Worm (Caenorhabditis elegans): Measurements from ENCODE around the gene H40L08.1.

The H40L08.1 gene

DNA sequence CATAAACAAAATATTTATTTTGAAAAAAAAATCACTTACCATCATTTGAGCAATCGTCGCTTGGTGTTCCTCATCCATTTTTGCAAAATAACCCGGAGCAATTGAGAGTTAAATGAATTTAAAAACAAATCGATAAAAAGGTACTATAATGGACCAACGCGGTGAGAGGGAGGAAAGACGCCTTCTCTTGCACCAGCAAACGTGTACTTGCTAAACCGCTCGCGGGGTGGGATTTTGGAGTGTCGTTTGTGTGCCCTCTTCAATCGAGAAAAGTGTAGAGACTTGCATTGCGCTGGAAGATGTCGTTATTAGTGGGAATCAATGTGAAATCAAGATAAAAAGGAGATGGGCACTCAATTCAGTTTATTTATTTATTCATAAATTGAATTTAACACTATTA is at the start of gene H40L08.1:
TSS of gene H40L08.1 (minus strand) at position 292 of the 400 bp plus-strand sequence.
- TF ChIP-seq ama-1 (optimal IDR thresholded peaks at IDR 0.05), result no peak
- 0 out of 2 replicates have a peak, but pooled peaks have one; percentile 13 for TF ChIP-seq tbx-37 (GFP tag; conservative IDR thresholded peaks at IDR 0.05)

DNA sequence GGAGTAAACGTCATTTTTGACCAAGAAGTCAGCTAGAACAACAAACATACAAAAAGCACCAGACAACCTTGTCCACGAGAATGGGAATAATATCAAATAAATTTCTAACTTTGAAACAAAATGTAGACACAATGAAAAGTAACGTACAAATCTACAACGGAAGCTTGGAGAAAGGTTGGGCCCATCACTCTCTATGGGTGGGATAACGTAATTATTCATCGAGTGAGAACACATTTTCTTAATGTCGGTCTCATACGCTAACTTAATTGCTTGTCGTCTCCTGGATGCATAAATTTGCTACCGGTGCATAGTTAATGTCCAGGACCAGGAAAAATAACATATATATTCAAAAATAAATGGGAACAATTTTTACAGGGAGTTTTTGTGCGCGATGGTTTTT is 49.3 kb upstream of the H40L08.1 start:
- TF ChIP-seq sea-1 (GFP tag; conservative IDR thresholded peaks at IDR 0.05) (no peak), scrt-1 (GFP tag; IDR thresholded peaks at IDR 0.05) (no peak), tra-4 (tag; optimal IDR thresholded peaks at IDR 0.05) (no peak), F13C5.2 (tag; optimal IDR thresholded peaks at IDR 0.05) (no peak), ama-1 (optimal IDR thresholded peaks at IDR 0.05) (no peak), hnd-1 (tag; optimal IDR thresholded peaks at IDR 0.05) (no peak), ceh-36 (tag; optimal IDR thresholded peaks at IDR 0.05) (no peak), ceh-13 (GFP tag; optimal IDR thresholded peaks at IDR 0.05) (no peak), tbx-11 (GFP tag; IDR thresholded peaks at IDR 0.05) (no peak), ets-7 (tag; optimal IDR thresholded peaks at IDR 0.05) (no peak)

DNA sequence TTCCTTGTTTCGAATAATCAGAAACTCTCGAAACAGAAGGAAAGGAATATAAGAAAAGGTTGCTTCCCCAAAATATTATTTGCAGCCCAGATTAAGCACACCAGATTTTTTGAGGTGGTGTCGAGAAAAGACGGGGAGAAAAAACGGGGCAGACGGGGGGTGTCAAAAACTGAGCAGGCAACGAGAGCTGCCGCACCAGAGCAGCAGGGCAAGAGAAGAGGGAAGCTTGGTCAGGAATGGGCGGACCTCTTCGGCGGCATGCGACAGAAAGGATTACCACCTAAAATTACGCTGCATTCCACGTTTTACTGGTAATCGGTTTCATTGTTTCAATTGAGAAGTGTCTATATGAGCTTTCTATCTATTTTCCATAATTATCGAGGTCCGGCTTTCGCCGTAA is 48.2 kb upstream of the H40L08.1 start:
- TF ChIP-seq F13C5.2 (tag; optimal IDR thresholded peaks at IDR 0.05) (no peak), hmg-4 (GFP tag; optimal IDR thresholded peaks at IDR 0.05) (no peak), ceh-36 (tag; optimal IDR thresholded peaks at IDR 0.05) (no peak), ets-7 (tag; optimal IDR thresholded peaks at IDR 0.05) (no peak)

DNA sequence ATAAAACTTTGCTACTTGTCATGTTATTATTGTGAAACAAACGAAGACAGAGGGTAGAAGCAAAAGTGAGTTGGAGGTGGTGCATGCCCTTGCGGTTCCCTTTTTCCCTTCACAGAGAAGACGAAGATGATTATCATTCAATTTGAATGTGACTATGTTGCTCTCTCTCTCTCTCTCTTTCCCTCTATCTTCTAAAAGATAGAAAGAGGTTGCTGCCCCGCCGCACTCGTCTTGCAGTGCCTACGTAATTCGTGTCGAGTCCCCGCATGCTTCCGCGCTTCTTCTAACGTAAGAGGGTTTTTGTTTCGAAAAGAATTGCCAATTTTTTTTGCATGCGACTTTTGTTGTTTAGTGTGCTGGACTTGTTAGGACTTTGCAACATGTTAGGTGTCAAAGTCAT is 44.3 kb upstream of the H40L08.1 start:
- TF ChIP-seq sea-1 (GFP tag; conservative IDR thresholded peaks at IDR 0.05) (no peak), pes-1 (GFP tag; IDR thresholded peaks at IDR 0.05) (no peak), hnd-1 (tag; optimal IDR thresholded peaks at IDR 0.05) (no peak), hmg-4 (GFP tag; optimal IDR thresholded peaks at IDR 0.05) (no peak), tbx-37 (GFP tag; conservative IDR thresholded peaks at IDR 0.05) (no peak), ama-1 (optimal IDR thresholded peaks at IDR 0.05) (no peak), F13C5.2 (tag; optimal IDR thresholded peaks at IDR 0.05) (no peak), ets-7 (tag; optimal IDR thresholded peaks at IDR 0.05) (no peak), ceh-13 (GFP tag; optimal IDR thresholded peaks at IDR 0.05) (no peak), tra-4 (tag; optimal IDR thresholded peaks at IDR 0.05) (no peak), flt-1 (GFP tag; IDR thresholded peaks at IDR 0.05) (no peak), B0310.2 (tag; optimal IDR thresholded peaks at IDR 0.05) (no peak), hmbx-1 (tag; optimal IDR thresholded peaks at IDR 0.05) (no peak), tbx-11 (GFP tag; IDR thresholded peaks at IDR 0.05) (no peak), scrt-1 (GFP tag; IDR thresholded peaks at IDR 0.05) (no peak), ceh-36 (tag; optimal IDR thresholded peaks at IDR 0.05) (no peak), aly-1 (tag; optimal IDR thresholded peaks at IDR 0.05) (no peak)

DNA sequence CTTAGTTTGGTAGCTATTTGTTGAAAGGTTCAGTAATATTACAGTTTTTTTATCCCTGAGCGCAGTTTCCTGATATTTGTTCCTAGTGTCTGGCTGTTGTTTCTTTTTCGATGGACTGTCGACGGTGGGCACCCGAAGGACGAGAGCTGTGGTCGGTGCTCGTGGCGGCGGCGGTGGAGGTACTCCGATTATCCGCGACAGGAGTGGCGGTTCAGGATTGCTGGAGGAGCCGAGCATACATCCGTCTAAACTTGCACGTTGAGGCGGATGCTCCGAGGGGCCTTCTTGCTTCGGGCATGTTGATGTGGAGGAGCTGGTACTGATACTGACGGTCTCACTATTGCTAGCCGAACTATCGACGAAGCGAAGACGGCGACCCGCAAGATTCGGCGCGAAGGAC is 43.5 kb upstream of the H40L08.1 start:
- TF ChIP-seq tra-4 (tag; optimal IDR thresholded peaks at IDR 0.05) (no peak), hmg-4 (GFP tag; optimal IDR thresholded peaks at IDR 0.05) (no peak), B0310.2 (tag; optimal IDR thresholded peaks at IDR 0.05) (no peak), ets-7 (tag; optimal IDR thresholded peaks at IDR 0.05) (no peak), hnd-1 (tag; optimal IDR thresholded peaks at IDR 0.05) (no peak), sea-1 (GFP tag; conservative IDR thresholded peaks at IDR 0.05) (no peak), tbx-11 (GFP tag; IDR thresholded peaks at IDR 0.05) (no peak), F13C5.2 (tag; optimal IDR thresholded peaks at IDR 0.05) (no peak), ceh-13 (GFP tag; optimal IDR thresholded peaks at IDR 0.05) (no peak), tbx-37 (GFP tag; conservative IDR thresholded peaks at IDR 0.05) (no peak), flt-1 (GFP tag; IDR thresholded peaks at IDR 0.05) (no peak)

DNA sequence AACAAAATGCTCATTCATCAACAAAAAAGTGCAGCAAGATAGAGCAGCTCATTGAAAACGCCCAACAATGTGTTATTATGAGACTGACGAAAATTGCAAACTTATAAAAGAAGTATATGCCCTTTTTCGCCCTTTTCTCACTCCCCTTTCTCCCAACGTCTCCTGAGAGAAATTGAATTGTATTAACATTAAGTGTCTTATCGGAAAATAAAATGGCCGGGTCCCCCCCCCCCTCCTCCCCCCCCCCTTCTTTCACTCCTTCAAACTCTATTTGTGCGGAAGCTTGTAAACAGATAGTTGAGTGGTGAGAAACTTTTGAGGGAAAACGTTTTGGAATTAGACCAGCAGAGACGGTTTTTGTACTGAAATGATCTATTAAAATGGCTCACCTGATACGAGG is 42.9 kb upstream of the H40L08.1 start:
- TF ChIP-seq hnd-1 (tag; optimal IDR thresholded peaks at IDR 0.05) (no peak), pes-1 (GFP tag; IDR thresholded peaks at IDR 0.05) (no peak), scrt-1 (GFP tag; IDR thresholded peaks at IDR 0.05) (no peak), tbx-37 (GFP tag; conservative IDR thresholded peaks at IDR 0.05) (no peak), hmbx-1 (tag; optimal IDR thresholded peaks at IDR 0.05) (no peak), F13C5.2 (tag; optimal IDR thresholded peaks at IDR 0.05) (no peak), hmg-4 (GFP tag; optimal IDR thresholded peaks at IDR 0.05) (no peak), sea-1 (GFP tag; conservative IDR thresholded peaks at IDR 0.05) (no peak)

DNA sequence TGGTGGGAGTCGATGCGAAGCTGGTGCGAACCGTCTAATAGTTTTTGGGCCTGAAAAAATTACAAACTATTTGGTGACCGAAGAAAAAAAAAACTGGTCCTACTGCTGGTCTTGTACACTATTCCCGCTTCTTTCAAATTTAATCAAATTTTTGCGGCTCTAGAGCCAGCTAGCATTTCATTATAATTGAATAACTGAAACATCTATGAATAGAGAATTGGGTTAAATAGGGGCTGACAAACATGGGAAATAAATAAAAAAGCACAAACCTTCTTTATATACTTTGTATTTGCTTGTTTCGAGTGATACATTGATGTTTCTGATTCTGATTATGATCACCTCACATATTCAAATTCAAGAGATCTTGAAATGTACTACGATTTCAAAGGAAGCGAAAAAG is 41.3 kb upstream of the H40L08.1 start:
- TF ChIP-seq tbx-11 (GFP tag; IDR thresholded peaks at IDR 0.05), result no peak
- no peak for TF ChIP-seq B0310.2 (tag; optimal IDR thresholded peaks at IDR 0.05)
- TF ChIP-seq hmg-4 (GFP tag; optimal IDR thresholded peaks at IDR 0.05), result no peak
- TF ChIP-seq flt-1 (GFP tag; IDR thresholded peaks at IDR 0.05), result no peak

DNA sequence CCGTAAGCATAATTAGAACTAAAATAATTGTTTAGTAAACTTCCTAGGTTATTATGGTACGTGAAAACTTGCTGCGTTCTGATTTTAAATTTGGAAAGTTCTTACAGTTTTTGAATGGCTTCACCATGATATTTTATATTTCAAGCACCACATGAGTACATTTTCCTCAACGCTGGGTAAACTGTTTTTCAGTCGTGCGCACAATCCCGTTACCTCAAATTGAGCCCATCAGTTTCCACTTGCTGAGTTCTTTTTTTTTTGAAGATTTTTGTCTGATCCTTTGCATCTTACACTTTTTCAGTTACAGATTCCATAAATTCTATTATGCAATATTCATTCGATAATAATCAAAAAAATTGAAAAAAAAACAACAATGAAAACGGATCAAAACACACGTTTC is 36.7 kb upstream of the H40L08.1 start:
- no peak for TF ChIP-seq tra-4 (tag; optimal IDR thresholded peaks at IDR 0.05)
- no peak for TF ChIP-seq hmg-4 (GFP tag; optimal IDR thresholded peaks at IDR 0.05)
- TF ChIP-seq B0310.2 (tag; optimal IDR thresholded peaks at IDR 0.05), result no peak
- TF ChIP-seq ceh-13 (GFP tag; optimal IDR thresholded peaks at IDR 0.05), result no peak
- no peak for TF ChIP-seq ets-7 (tag; optimal IDR thresholded peaks at IDR 0.05)

DNA sequence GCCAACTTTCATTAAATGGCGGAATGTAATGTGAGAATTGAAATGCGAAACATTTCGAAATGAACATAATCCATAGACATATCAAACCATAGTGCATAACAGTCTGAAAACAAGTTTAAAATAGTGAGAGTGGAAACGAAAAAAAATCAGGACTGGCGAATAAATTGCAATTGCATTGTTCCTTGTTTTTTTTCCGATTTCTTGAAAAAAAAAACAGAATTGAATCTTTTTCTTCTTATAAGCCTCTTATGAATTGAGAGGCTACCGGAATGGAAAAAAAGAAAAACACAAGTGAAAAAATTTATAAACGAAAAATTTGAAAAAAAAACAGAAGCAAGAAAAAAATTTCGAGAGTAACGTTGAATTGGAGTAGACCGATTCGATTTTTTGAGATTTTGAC is 32.6 kb upstream of the H40L08.1 start, which contains the start of gene R07D5.2:
TSS of gene R07D5.2 (minus strand) at position 101 of the 400 bp plus-strand sequence.
- TF ChIP-seq F13C5.2 (tag; optimal IDR thresholded peaks at IDR 0.05) (no peak), ceh-13 (GFP tag; optimal IDR thresholded peaks at IDR 0.05) (no peak), hmbx-1 (tag; optimal IDR thresholded peaks at IDR 0.05) (no peak), flt-1 (GFP tag; IDR thresholded peaks at IDR 0.05) (no peak), pes-1 (GFP tag; IDR thresholded peaks at IDR 0.05) (no peak), B0310.2 (tag; optimal IDR thresholded peaks at IDR 0.05) (no peak), ama-1 (optimal IDR thresholded peaks at IDR 0.05) (no peak), ceh-36 (tag; optimal IDR thresholded peaks at IDR 0.05) (no peak), tbx-11 (GFP tag; IDR thresholded peaks at IDR 0.05) (no peak), tra-4 (tag; optimal IDR thresholded peaks at IDR 0.05) (no peak)

Measured in whole organism, early embryonic.